Fruit fly (Drosophila melanogaster) whole organism, embryonic: ENCODE data around the gene holn1.
A peak's percentile ranks its signal among the peaks of the same experiment; 100 is the strongest.

Experiments
- Antp ChIP-seq: fragments of 200-800 bp; sonication (Bioruptor generic); optimal IDR thresholded peaks from 3 replicates; lab custom pipeline; 2016; ENCODE audit warnings: missing biosample characterization, missing genetic modification characterization
- Blimp-1 ChIP-seq: fragments of 200-800 bp; sonication (Bioruptor generic); optimal IDR thresholded peaks from 3 replicates; lab custom pipeline; 2018; ENCODE audit warnings: missing biosample characterization, missing genetic modification characterization, mild to moderate bottlenecking, moderate library complexity, missing genetic modification reagents
- Bteb2 ChIP-seq: fragments of 200-800 bp; sonication (Bioruptor generic); optimal IDR thresholded peaks from 2 replicates; lab custom pipeline; 2016; ENCODE audit warnings: missing biosample characterization, missing genetic modification characterization
- CG11560 ChIP-seq: fragments of 200-800 bp; sonication (Bioruptor generic); IDR thresholded peaks from 3 replicates; pipeline ENCODE4 v1.3.6; 2022; ENCODE audit warnings: missing biosample characterization, missing genetic modification characterization
- CG12104 ChIP-seq: fragments of 200-800 bp; sonication (Bioruptor generic); optimal IDR thresholded peaks from 3 replicates; lab custom pipeline; 2016; ENCODE audit warnings: missing biosample characterization, missing genetic modification characterization
- CG12299 ChIP-seq: fragments of 200-800 bp; sonication (Bioruptor generic); optimal IDR thresholded peaks from 2 replicates; lab custom pipeline; 2018; ENCODE audit warnings: missing biosample characterization, mild to moderate bottlenecking, missing genetic modification characterization
- CG13894 ChIP-seq: fragments of 200-800 bp; sonication (Bioruptor generic); optimal IDR thresholded peaks from 3 replicates; lab custom pipeline; 2018; ENCODE audit warnings: missing biosample characterization, mild to moderate bottlenecking, missing genetic modification characterization, moderate library complexity
- CG15011 ChIP-seq: fragments of 200-800 bp; sonication (Bioruptor generic); optimal IDR thresholded peaks from 3 replicates; lab custom pipeline; 2018; ENCODE audit warnings: missing biosample characterization, mild to moderate bottlenecking, missing genetic modification characterization
- CG16779 ChIP-seq: fragments of 200-800 bp; sonication (Bioruptor generic); IDR thresholded peaks from 2 replicates; pipeline ENCODE4 v1.3.6; 2022; ENCODE audit warnings: missing biosample characterization, missing genetic modification characterization
- CG17359 ChIP-seq: fragments of 200-800 bp; sonication (Bioruptor generic); optimal IDR thresholded peaks from 3 replicates; lab custom pipeline; 2018; ENCODE audit warnings: missing biosample characterization, mild to moderate bottlenecking, missing genetic modification characterization, moderate library complexity
- CG17385 ChIP-seq: fragments of 200-800 bp; sonication (Bioruptor generic); optimal IDR thresholded peaks from 3 replicates; lab custom pipeline; 2018; ENCODE audit warnings: missing biosample characterization, mild to moderate bottlenecking, missing genetic modification characterization
- CG17912 ChIP-seq: fragments of 200-800 bp; sonication (Bioruptor generic); optimal IDR thresholded peaks from 2 replicates; lab custom pipeline; 2018; ENCODE audit warnings: missing biosample characterization, mild to moderate bottlenecking, missing genetic modification characterization
- CG2120 ChIP-seq: fragments of 200-800 bp; sonication (Bioruptor generic); optimal IDR thresholded peaks from 3 replicates; lab custom pipeline; 2016; ENCODE audit warnings: missing biosample characterization, missing genetic modification characterization
- CG2129 ChIP-seq: fragments of 200-800 bp; sonication (Bioruptor generic); IDR thresholded peaks from 2 replicates; pipeline ENCODE4 v1.3.6; 2022; ENCODE audit warnings: missing biosample characterization, missing genetic modification characterization; ENCODE audit not compliant: partially characterized antibody
- CG2712 ChIP-seq: fragments of 200-800 bp; optimal IDR thresholded peaks from 3 replicates; lab custom pipeline; 2019; ENCODE audit warnings: missing biosample characterization, mild to moderate bottlenecking, missing genetic modification characterization, moderate library complexity
- CG2889 ChIP-seq: fragments of 200-800 bp; sonication (Bioruptor generic); IDR thresholded peaks from 3 replicates; pipeline ENCODE4 v1.3.6; 2022; ENCODE audit warnings: missing biosample characterization, missing genetic modification characterization
- CG32532 ChIP-seq: fragments of 200-800 bp; sonication (Bioruptor generic); IDR thresholded peaks from 2 replicates; pipeline ENCODE4 v1.3.6; 2022; ENCODE audit warnings: missing biosample characterization, missing genetic modification characterization
- CG4404 ChIP-seq: fragments of 200-800 bp; sonication (Bioruptor generic); IDR thresholded peaks from 2 replicates; pipeline ENCODE4 v1.3.6; 2022; ENCODE audit warnings: missing biosample characterization, missing genetic modification characterization
- CG6765 ChIP-seq: fragments of 200-800 bp; sonication (Bioruptor generic); optimal IDR thresholded peaks from 3 replicates; lab custom pipeline; 2017; ENCODE audit warnings: missing biosample characterization, mild to moderate bottlenecking, missing genetic modification characterization
- CG6854 ChIP-seq: fragments of 200-800 bp; sonication (Bioruptor generic); optimal IDR thresholded peaks from 3 replicates; lab custom pipeline; 2017; ENCODE audit warnings: missing biosample characterization, mild to moderate bottlenecking, missing genetic modification characterization
- CG7987 ChIP-seq: fragments of 200-800 bp; sonication (Bioruptor generic); optimal IDR thresholded peaks from 2 replicates; lab custom pipeline; 2018; ENCODE audit warnings: missing biosample characterization, mild to moderate bottlenecking, missing genetic modification characterization, moderate library complexity
- CG8924 ChIP-seq: fragments of 200-800 bp; optimal IDR thresholded peaks from 3 replicates; lab custom pipeline; 2019; ENCODE audit warnings: missing biosample characterization, mild to moderate bottlenecking, missing genetic modification characterization, moderate library complexity
- Dfd ChIP-seq, 2 experiments: fragments of >200 bp; optimal IDR thresholded peaks; 2 replicates each; lab custom pipeline; 2017; ENCODE audit warnings: missing biosample characterization in 2 of 2, missing genetic modification characterization in 2 of 2
- Dip3 ChIP-seq: fragments of 200-800 bp; sonication (Bioruptor generic); optimal IDR thresholded peaks from 3 replicates; lab custom pipeline; 2016; ENCODE audit warnings: missing biosample characterization, missing genetic modification characterization
- Ets97D ChIP-seq: fragments of 200-800 bp; sonication (Bioruptor generic); optimal IDR thresholded peaks from 3 replicates; lab custom pipeline; 2016; ENCODE audit warnings: missing biosample characterization, missing genetic modification characterization
- Gsc ChIP-seq: fragments of 200-800 bp; sonication (Bioruptor generic); IDR thresholded peaks from 2 replicates; pipeline ENCODE4 v1.3.6; 2022; ENCODE audit warnings: missing biosample characterization, missing genetic modification characterization
- Hr78 ChIP-seq, 2 experiments: fragments of 200-800 bp in 1 of 2; fragments of >200 bp in 1 of 2; sonication (Bioruptor generic) in 1 of 2; optimal IDR thresholded peaks; 2 replicates each; lab custom pipeline; 2017 to 2019; ENCODE audit warnings: missing biosample characterization in 2 of 2, missing genetic modification characterization in 2 of 2, mild to moderate bottlenecking in 1 of 2, moderate library complexity in 1 of 2
- Hsf ChIP-seq: fragments of 200-800 bp; sonication (Bioruptor generic); optimal IDR thresholded peaks from 3 replicates; lab custom pipeline; 2016; ENCODE audit warnings: missing biosample characterization, missing genetic modification characterization
- MTF-1 ChIP-seq: fragments of 200-800 bp; sonication (Bioruptor generic); optimal IDR thresholded peaks from 2 replicates; lab custom pipeline; 2018; ENCODE audit warnings: missing biosample characterization, mild to moderate bottlenecking, missing genetic modification characterization, borderline replicate concordance
- Neu2 ChIP-seq: fragments of 200-800 bp; sonication (Bioruptor generic); optimal IDR thresholded peaks from 3 replicates; lab custom pipeline; 2016; ENCODE audit warnings: missing biosample characterization, missing genetic modification characterization, borderline replicate concordance
- Nf-YC ChIP-seq: fragments of 200-800 bp; optimal IDR thresholded peaks from 3 replicates; lab custom pipeline; 2019; ENCODE audit warnings: missing biosample characterization, mild to moderate bottlenecking, missing genetic modification characterization, moderate library complexity
- Side ChIP-seq: fragments of 200-800 bp; sonication (Bioruptor generic); optimal IDR thresholded peaks from 2 replicates; lab custom pipeline; 2016; ENCODE audit warnings: missing biosample characterization, missing genetic modification characterization
- Sox100B ChIP-seq: fragments of 200-800 bp; sonication (Bioruptor generic); optimal IDR thresholded peaks from 3 replicates; lab custom pipeline; 2018; ENCODE audit warnings: missing biosample characterization, mild to moderate bottlenecking, missing genetic modification characterization
- Sry-δ ChIP-seq: fragments of 200-800 bp; sonication (Bioruptor generic); optimal IDR thresholded peaks from 2 replicates; lab custom pipeline; 2016; ENCODE audit warnings: missing biosample characterization, missing genetic modification characterization
- Ssrp ChIP-seq: fragments of 200-800 bp; sonication (Bioruptor generic); optimal IDR thresholded peaks from 2 replicates; lab custom pipeline; 2018; ENCODE audit warnings: missing biosample characterization, mild to moderate bottlenecking, missing genetic modification characterization, moderate library complexity
- Xrp1 ChIP-seq: fragments of 200-800 bp; sonication (Bioruptor generic); IDR thresholded peaks from 2 replicates; pipeline ENCODE4 v1.3.6; 2022; ENCODE audit warnings: missing biosample characterization, missing genetic modification characterization
- abd-A ChIP-seq: fragments of 200-800 bp; sonication (Bioruptor generic); optimal IDR thresholded peaks from 3 replicates; lab custom pipeline; 2019; ENCODE audit warnings: missing biosample characterization, mild to moderate bottlenecking, missing genetic modification characterization, moderate library complexity
- bigmax ChIP-seq: fragments of 200-800 bp; sonication (Bioruptor generic); optimal IDR thresholded peaks from 2 replicates; lab custom pipeline; 2018; ENCODE audit warnings: missing biosample characterization, mild to moderate bottlenecking, missing genetic modification characterization
- chm ChIP-seq: fragments of 200-800 bp; sonication (Bioruptor generic); IDR thresholded peaks from 2 replicates; pipeline ENCODE4 v1.3.6; 2022; ENCODE audit warnings: missing biosample characterization, missing genetic modification characterization
- da ChIP-seq: fragments of 200-800 bp; sonication (Bioruptor generic); optimal IDR thresholded peaks from 2 replicates; lab custom pipeline; 2016; ENCODE audit warnings: missing biosample characterization, missing genetic modification characterization
- esg ChIP-seq: fragments of 200-800 bp; sonication (Bioruptor generic); conservative IDR thresholded peaks from 2 replicates; pipeline ENCODE4 v1.3.6; 2022; ENCODE audit warnings: missing biosample characterization, missing genetic modification characterization
- gcm2 ChIP-seq: fragments of 200-800 bp; sonication (Bioruptor generic); optimal IDR thresholded peaks from 2 replicates; lab custom pipeline; 2016; ENCODE audit warnings: missing biosample characterization, missing genetic modification characterization
- her ChIP-seq: fragments of 200-800 bp; sonication (Bioruptor generic); optimal IDR thresholded peaks from 2 replicates; lab custom pipeline; 2016; ENCODE audit warnings: missing biosample characterization, missing genetic modification characterization
- jigr1 ChIP-seq: fragments of 200-800 bp; sonication (Bioruptor generic); IDR thresholded peaks from 3 replicates; pipeline ENCODE4 v1.3.6; 2022; ENCODE audit warnings: missing biosample characterization, missing genetic modification characterization
- lmd ChIP-seq: fragments of 200-800 bp; sonication (Bioruptor generic); IDR thresholded peaks from 2 replicates; pipeline ENCODE4 v1.3.6; 2022; ENCODE audit warnings: missing biosample characterization, missing genetic modification characterization
- pan ChIP-seq, 4 experiments: fragments of >200 bp in 3 of 4; fragments of 200-800 bp in 1 of 4; sonication (Bioruptor generic) in 1 of 4; optimal IDR thresholded peaks in 3 of 4; IDR thresholded peaks in 1 of 4; 2 replicates each; pipeline versions ENCODE4 v1.3.6 to Lab custom; 2017 to 2022; ENCODE audit warnings: missing biosample characterization in 2 of 4, missing genetic modification characterization in 2 of 4, mixed read lengths in 1 of 4
- twi ChIP-seq: fragments of 200-800 bp; optimal IDR thresholded peaks from 2 replicates; lab custom pipeline; 2019; ENCODE audit warnings: missing biosample characterization, mild to moderate bottlenecking, missing genetic modification characterization, moderate library complexity
- vnd ChIP-seq: fragments of 200-800 bp; sonication (Bioruptor generic); IDR thresholded peaks from 3 replicates; pipeline ENCODE4 v1.3.6; 2022; ENCODE audit warnings: missing biosample characterization, missing genetic modification characterization; ENCODE audit not compliant: partially characterized antibody

Gene holn1

DNA sequence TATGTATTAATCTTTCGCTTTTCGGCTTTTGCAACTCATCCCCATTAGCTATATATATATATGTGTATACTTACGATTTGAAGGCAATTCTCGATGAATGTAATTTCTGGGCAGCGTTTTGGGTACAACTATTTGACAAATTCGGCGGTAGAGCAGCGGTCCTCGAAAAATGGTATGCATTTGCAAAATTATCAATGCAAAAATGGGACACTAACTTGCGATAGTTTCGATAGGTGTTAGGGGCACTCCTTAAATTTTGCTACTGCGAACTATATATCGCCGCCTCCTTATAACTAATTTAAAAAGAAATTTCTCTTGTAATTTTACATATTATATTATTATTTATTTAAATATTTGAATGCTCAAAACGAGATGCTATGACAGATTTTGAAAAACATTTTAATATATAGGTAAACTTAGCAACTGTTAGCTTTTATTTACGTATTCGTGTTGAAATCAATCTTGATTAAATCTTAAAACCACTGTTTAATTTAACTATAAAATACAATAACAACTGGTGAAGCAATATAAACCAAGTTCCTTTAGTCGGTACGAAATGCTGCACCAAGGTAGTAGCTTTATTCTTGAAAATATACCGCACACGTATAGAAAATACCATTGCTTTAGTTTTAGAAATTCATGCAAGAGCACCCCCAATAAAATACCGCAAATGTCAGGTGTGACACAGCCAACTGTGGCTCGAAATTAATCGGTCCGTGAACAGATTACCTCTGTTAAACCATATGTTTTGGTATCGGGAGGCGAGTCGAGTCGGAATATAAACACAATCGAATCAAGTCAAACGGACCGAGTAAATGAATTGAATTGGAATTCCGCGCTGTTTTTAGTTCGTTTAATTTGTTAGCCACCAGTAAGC is 22.3 kb upstream of the holn1 start, which contains the start of the genes CG5355 and Klp31E (continued):
- TF ChIP-seq Xrp1 (GFP tag; lab: Robert Waterston, UW) (peak; percentile 56; the same call in 1 of the 2 replicates), abd-A (tag; lab: Kevin White, UChicago) (no peak), CG12104 (peak; percentile 69), MTF-1 (GFP tag; lab: Kevin White, UChicago) (peak; percentile 9), Hr78 (GFP tag; optimal IDR thresholded peaks at IDR 0.05; lab: Kevin White, UChicago) (no peak), lmd (GFP tag; lab: Robert Waterston, UW) (peak; percentile 52), Sox100B (peak; percentile 72), Side (GFP tag; lab: Kevin White, UChicago) (peak; percentile 42), Sry-δ (peak; percentile 69), her (GFP tag; lab: Kevin White, UChicago) (no peak), da (peak; percentile 41), Bteb2 (GFP tag; lab: Kevin White, UChicago) (peak; percentile 6), Gsc (no peak), Ets97D (GFP tag; lab: Kevin White, UChicago) (peak; percentile 15), Nf-YC (peak; percentile 76), CG16779 (GFP tag; lab: Robert Waterston, UW) (no peak), CG2712 (tag; lab: Kevin White, UChicago) (peak; percentile 85), jigr1 (GFP tag; lab: Robert Waterston, UW) (no peak), CG8924 (tag; lab: Kevin White, UChicago) (peak; percentile 76), CG4404 (GFP tag; lab: Robert Waterston, UW) (no peak; the same call in 1 of the 2 replicates), esg (GFP tag; lab: Robert Waterston, UW) (peak; percentile 58), twi (tag; lab: Kevin White, UChicago) (peak; percentile 69), Ssrp (tag; lab: Kevin White, UChicago) (peak; percentile 77), CG7987 (GFP tag; lab: Kevin White, UChicago) (no peak), CG17912 (no peak), CG11560 (tag; lab: Robert Waterston, UW) (no peak), gcm2 (peak; percentile 35), CG2889 (GFP tag; lab: Robert Waterston, UW) (no peak), CG6765 (peak; percentile 7), Antp (GFP tag; lab: Kevin White, UChicago) (peak; percentile 40), CG13894 (tag; lab: Kevin White, UChicago) (no peak), CG2129 (GFP tag; lab: Robert Waterston, UW) (no peak; the same call in 1 of the 2 replicates), CG6854 (GFP tag; lab: Kevin White, UChicago) (no peak), Neu2 (GFP tag; lab: Kevin White, UChicago) (peak; percentile 87), Hsf (GFP tag; lab: Kevin White, UChicago) (peak; percentile 65), vnd (peak; percentile 65), Dip3 (GFP tag; lab: Kevin White, UChicago) (peak; percentile 46), Blimp-1 (no peak), bigmax (no peak), pan (optimal IDR thresholded peaks at IDR 0.05; lab: Kevin White, UChicago) (no peak), pan (GFP tag; optimal IDR thresholded peaks at IDR 0.05 in 1 of 2, IDR thresholded peaks at IDR 0.05 in 1 of 2) (peak in 1 of 2 experiments; percentile 63), CG17359 (tag; lab: Kevin White, UChicago) (peak; percentile 56), CG32532 (peak; percentile 65), Dfd (GFP tag; optimal IDR thresholded peaks at IDR 0.05; lab: Kevin White, UChicago) (no peak), chm (GFP tag; lab: Robert Waterston, UW) (peak; percentile 34), CG2120 (peak; percentile 72), CG17385 (GFP tag; lab: Kevin White, UChicago) (peak; percentile 47), CG15011 (GFP tag; lab: Kevin White, UChicago) (no peak), CG12299 (tag; lab: Kevin White, UChicago) (peak; percentile 27)
